Worm (Caenorhabditis elegans) whole organism, late embryonic: ENCODE measurements around the gene nas-24.
A peak's percentile ranks its signal among the peaks of the same experiment; 100 is the strongest.

Source experiments
- C08G9.2 ChIP-seq: sonication (generic microtip); optimal IDR thresholded peaks from 2 replicates; lab custom pipeline; 2016; ENCODE audit warnings: mild to moderate bottlenecking, missing genetic modification characterization, moderate library complexity, missing compliant biosample characterization
- C38D4.7 ChIP-seq: fragments of 200-800 bp; sonication (Bioruptor generic); optimal IDR thresholded peaks from 2 replicates; lab custom pipeline; 2018; ENCODE audit warnings: mild to moderate bottlenecking, missing genetic modification characterization, moderate library complexity, missing compliant biosample characterization
- F13H6.1 ChIP-seq: sonication (generic microtip); optimal IDR thresholded peaks from 2 replicates; lab custom pipeline; 2016; ENCODE audit warnings: missing genetic modification characterization, missing compliant biosample characterization
- K02D7.2 ChIP-seq: sonication (generic microtip); optimal IDR thresholded peaks from 2 replicates; lab custom pipeline; 2017; ENCODE audit warnings: mild to moderate bottlenecking, missing genetic modification characterization, missing compliant biosample characterization
- K09A11.1 ChIP-seq: sonication (generic microtip); optimal IDR thresholded peaks from 2 replicates; lab custom pipeline; 2017; ENCODE audit warnings: antibody characterized with exemption, mild to moderate bottlenecking, missing genetic modification characterization, missing compliant biosample characterization; ENCODE audit not compliant: insufficient read depth
- ahr-1 ChIP-seq: sonication (generic microtip); optimal IDR thresholded peaks from 2 replicates; lab custom pipeline; 2016; ENCODE audit warnings: missing genetic modification characterization, missing compliant biosample characterization
- ama-1 ChIP-seq: fragments of 150-350 bp; optimal IDR thresholded peaks from 2 replicates; lab custom pipeline; 2014
- ceh-18 ChIP-seq: sonication (generic microtip); optimal IDR thresholded peaks from 2 replicates; lab custom pipeline; 2016; ENCODE audit warnings: missing genetic modification characterization, missing compliant biosample characterization
- ceh-24 ChIP-seq: sonication (generic microtip); optimal IDR thresholded peaks from 2 replicates; lab custom pipeline; 2016; ENCODE audit warnings: mild to moderate bottlenecking, missing genetic modification characterization, missing compliant biosample characterization
- ceh-34 ChIP-seq: sonication (generic microtip); optimal IDR thresholded peaks from 2 replicates; lab custom pipeline; 2016; ENCODE audit warnings: mild to moderate bottlenecking, missing genetic modification characterization, missing compliant biosample characterization
- ceh-45 ChIP-seq: fragments of 200-800 bp; sonication (Bioruptor generic); IDR thresholded peaks from 2 replicates; pipeline ENCODE4 v1.3.6; 2022; ENCODE audit warnings: missing genetic modification reagents, missing genetic modification characterization, missing compliant biosample characterization
- ceh-48 ChIP-seq: sonication (generic microtip); optimal IDR thresholded peaks from 2 replicates; lab custom pipeline; 2016; ENCODE audit warnings: missing genetic modification characterization, inconsistent platforms, missing compliant biosample characterization
- ceh-6 ChIP-seq: fragments of 200-800 bp; sonication (Bioruptor generic); optimal IDR thresholded peaks from 2 replicates; lab custom pipeline; 2018; ENCODE audit warnings: mild to moderate bottlenecking, missing genetic modification characterization, missing compliant biosample characterization
- ceh-9 ChIP-seq: sonication (generic microtip); optimal IDR thresholded peaks from 2 replicates; lab custom pipeline; 2016; ENCODE audit warnings: mild to moderate bottlenecking, missing genetic modification characterization, inconsistent platforms, missing compliant biosample characterization
- dve-1 ChIP-seq: sonication (generic microtip); optimal IDR thresholded peaks from 2 replicates; lab custom pipeline; 2017; ENCODE audit warnings: antibody characterized with exemption, mild to moderate bottlenecking, missing genetic modification characterization, missing compliant biosample characterization
- elt-4 ChIP-seq: sonication (generic microtip); optimal IDR thresholded peaks from 2 replicates; lab custom pipeline; 2016; ENCODE audit warnings: missing genetic modification characterization, missing compliant biosample characterization
- fax-1 ChIP-seq: sonication (generic microtip); optimal IDR thresholded peaks from 2 replicates; lab custom pipeline; 2016; ENCODE audit warnings: missing genotype, missing genetic modification characterization, missing compliant biosample characterization
- fkh-10 ChIP-seq: fragments of 150-350 bp; optimal IDR thresholded peaks from 2 replicates; lab custom pipeline; 2014; ENCODE audit warnings: missing biosample characterization, missing genetic modification reagents, missing genetic modification characterization
- hlh-13 ChIP-seq: fragments of 200-800 bp; sonication (Bioruptor generic); optimal IDR thresholded peaks from 2 replicates; lab custom pipeline; 2018; ENCODE audit warnings: mild to moderate bottlenecking, missing genetic modification characterization, missing compliant biosample characterization
- hlh-15 ChIP-seq: sonication (generic microtip); optimal IDR thresholded peaks from 2 replicates; lab custom pipeline; 2016; ENCODE audit warnings: missing genetic modification characterization, missing compliant biosample characterization
- hlh-30 ChIP-seq: sonication (generic microtip); optimal IDR thresholded peaks from 2 replicates; lab custom pipeline; 2017; ENCODE audit warnings: antibody characterized with exemption, missing genetic modification characterization, missing compliant biosample characterization; ENCODE audit not compliant: insufficient read depth
- hlh-6 ChIP-seq: sonication (generic microtip); optimal IDR thresholded peaks from 2 replicates; lab custom pipeline; 2016; ENCODE audit warnings: missing genotype, missing genetic modification characterization, missing compliant biosample characterization
- hlh-8 ChIP-seq: sonication (generic microtip); optimal IDR thresholded peaks from 2 replicates; lab custom pipeline; 2016; ENCODE audit warnings: missing genotype, missing genetic modification characterization, missing compliant biosample characterization
- lim-6 ChIP-seq: sonication (generic microtip); optimal IDR thresholded peaks from 2 replicates; lab custom pipeline; 2016; ENCODE audit warnings: missing genetic modification characterization, missing compliant biosample characterization
- lin-11 ChIP-seq: fragments of 200-800 bp; sonication (Bioruptor generic); optimal IDR thresholded peaks from 2 replicates; lab custom pipeline; 2018; ENCODE audit warnings: mild to moderate bottlenecking, missing genetic modification characterization, missing compliant biosample characterization
- madf-2 ChIP-seq: sonication (generic microtip); optimal IDR thresholded peaks from 2 replicates; lab custom pipeline; 2017; ENCODE audit warnings: missing genetic modification characterization, missing compliant biosample characterization
- nfya-1 ChIP-seq: sonication (generic microtip); optimal IDR thresholded peaks from 2 replicates; lab custom pipeline; 2017; ENCODE audit warnings: missing genetic modification characterization, mild to moderate bottlenecking, missing compliant biosample characterization, antibody characterized with exemption, moderate library complexity
- pat-9 ChIP-seq: fragments of 200-800 bp; sonication (Bioruptor generic); optimal IDR thresholded peaks from 2 replicates; lab custom pipeline; 2018; ENCODE audit warnings: mild to moderate bottlenecking, missing genetic modification characterization, moderate library complexity, missing compliant biosample characterization
- pax-1 ChIP-seq: fragments of 150-350 bp; optimal IDR thresholded peaks from 2 replicates; lab custom pipeline; 2014; ENCODE audit warnings: missing biosample characterization, missing genetic modification characterization
- pha-2 ChIP-seq: sonication (generic microtip); optimal IDR thresholded peaks from 2 replicates; lab custom pipeline; 2017; ENCODE audit warnings: mild to moderate bottlenecking, missing genetic modification characterization, missing compliant biosample characterization
- pqm-1 ChIP-seq: sonication (generic microtip); optimal IDR thresholded peaks from 2 replicates; lab custom pipeline; 2016; ENCODE audit warnings: missing genetic modification characterization, missing compliant biosample characterization
- ref-2 ChIP-seq: sonication (generic microtip); optimal IDR thresholded peaks from 2 replicates; lab custom pipeline; 2016; ENCODE audit warnings: missing genetic modification characterization, missing compliant biosample characterization
- sdc-2 ChIP-seq: sonication (generic microtip); optimal IDR thresholded peaks from 2 replicates; lab custom pipeline; 2016; ENCODE audit warnings: missing genotype, missing genetic modification characterization, missing compliant biosample characterization
- syd-9 ChIP-seq: sonication (generic microtip); optimal IDR thresholded peaks from 2 replicates; lab custom pipeline; 2016; ENCODE audit warnings: mild to moderate bottlenecking, missing genetic modification characterization, moderate library complexity, missing compliant biosample characterization
- tbx-7 ChIP-seq: sonication (generic microtip); optimal IDR thresholded peaks from 2 replicates; lab custom pipeline; 2016; ENCODE audit warnings: missing genotype, missing genetic modification characterization, missing compliant biosample characterization
- ttx-3 ChIP-seq: sonication (generic microtip); optimal IDR thresholded peaks from 2 replicates; lab custom pipeline; 2016; ENCODE audit warnings: missing genetic modification reagents, missing genetic modification characterization, missing compliant biosample characterization
- unc-3 ChIP-seq, 2 experiments: fragments of 200-800 bp in 1 of 2; sonication (Bioruptor generic) in 1 of 2; sonication (generic microtip) in 1 of 2; conservative IDR thresholded peaks in 1 of 2; optimal IDR thresholded peaks in 1 of 2; 2 replicates each; pipeline versions ENCODE4 v1.3.6 to Lab custom; 2016 to 2022; ENCODE audit warnings: missing compliant biosample characterization in 2 of 2, missing genetic modification characterization in 2 of 2, missing genetic modification reagents in 1 of 2
- unc-55 ChIP-seq: sonication (generic microtip); optimal IDR thresholded peaks from 2 replicates; lab custom pipeline; 2017; ENCODE audit warnings: missing biosample characterization, missing genetic modification reagents, missing genetic modification characterization
- unc-86 ChIP-seq: sonication (generic microtip); optimal IDR thresholded peaks from 2 replicates; lab custom pipeline; 2016; ENCODE audit warnings: missing genetic modification characterization, missing compliant biosample characterization

The nas-24 gene

DNA sequence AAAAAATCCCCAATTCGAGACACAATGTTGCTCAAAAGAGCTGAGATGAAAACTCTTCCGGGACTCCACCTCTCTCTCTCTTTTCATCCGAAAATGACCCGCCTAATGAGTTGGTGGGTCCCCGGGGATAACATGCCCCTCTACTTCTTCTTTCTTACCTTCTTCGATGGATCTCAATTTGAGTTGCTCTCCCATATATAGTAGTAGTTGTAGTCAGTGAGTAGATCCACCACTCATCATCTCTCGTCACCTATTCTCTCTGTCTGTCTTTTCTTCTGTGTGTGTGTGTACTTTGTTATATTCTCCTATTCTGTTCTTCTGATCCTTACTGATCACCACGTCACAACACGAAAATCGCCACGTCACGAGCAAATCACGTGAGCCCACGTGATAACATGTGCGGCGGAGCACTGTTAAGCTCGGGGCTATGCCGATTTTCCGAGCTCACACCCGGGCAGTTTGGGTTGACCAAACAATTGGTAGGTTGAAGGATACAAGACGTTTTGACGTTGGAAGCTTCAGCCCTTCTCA is 27.1 kb downstream of the nas-24 start, which contains the start of gene twk-32:
Gene twk-32, plus strand, starts transcription at position 396 of the 531 bp plus-strand sequence.
- TF ChIP-seq ref-2 (tag; lab: Kevin White, UChicago) (no peak), hlh-30 (tag; lab: Kevin White, UChicago) (peak; percentile 19)
- TF ChIP-seq, all 69 proteins: peak for 1

DNA sequence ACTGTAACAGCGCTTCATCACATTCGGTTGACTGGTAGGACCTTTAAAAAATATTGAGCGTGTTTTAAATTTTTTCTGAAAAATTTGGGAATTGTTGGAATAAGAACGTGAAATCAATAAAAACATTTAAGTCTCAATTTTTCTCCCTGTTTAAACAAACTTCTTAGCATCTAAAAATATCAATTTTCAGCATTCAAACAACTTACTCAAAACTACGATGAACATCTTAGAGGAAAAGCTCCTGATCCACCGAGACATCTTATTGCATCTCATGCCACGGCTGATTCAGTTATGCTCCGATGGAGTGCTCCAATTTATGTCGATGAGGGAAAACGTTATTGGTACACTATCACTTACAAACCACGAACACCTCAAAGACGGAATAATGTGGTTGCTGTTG is 30.0 kb downstream of the nas-24 start:
- TF ChIP-seq lim-6 (tag; lab: Kevin White, UChicago) (no peak), ttx-3 (no peak), elt-4 (tag; lab: Kevin White, UChicago) (no peak), sdc-2 (no peak), ceh-6 (GFP tag; lab: Kevin White, UChicago) (no peak), fax-1 (tag; lab: Kevin White, UChicago) (no peak), nfya-1 (tag; lab: Kevin White, UChicago) (no peak), unc-86 (tag; lab: Kevin White, UChicago) (no peak), ahr-1 (tag; lab: Kevin White, UChicago) (no peak), F13H6.1 (tag; lab: Kevin White, UChicago) (no peak), tbx-7 (tag; lab: Kevin White, UChicago) (no peak), hlh-6 (tag; lab: Kevin White, UChicago) (no peak), pat-9 (tag; lab: Kevin White, UChicago) (no peak), C38D4.7 (GFP tag; lab: Kevin White, UChicago) (no peak), C08G9.2 (tag; lab: Kevin White, UChicago) (no peak), K09A11.1 (no peak), ceh-24 (tag; lab: Kevin White, UChicago) (no peak)
- TF ChIP-seq, all 69 proteins: peak for 0

ce11 chrV:13803902-13804301 is 34.7 kb downstream of the nas-24 start, which contains the start of gene swan-2:
Gene swan-2, minus strand, starts transcription at chrV:13804281.
- TF ChIP-seq ama-1 (lab: Kevin White, UChicago) = no peak
- no peak for TF ChIP-seq C38D4.7 (GFP tag; lab: Kevin White, UChicago)
- TF ChIP-seq ahr-1 (tag; lab: Kevin White, UChicago) = no peak
- TF ChIP-seq ceh-48 = no peak
- no peak for TF ChIP-seq hlh-8
- TF ChIP-seq ceh-6 (GFP tag; lab: Kevin White, UChicago) = no peak
- TF ChIP-seq tbx-7 (tag; lab: Kevin White, UChicago) = no peak
- no peak for TF ChIP-seq ceh-34
- TF ChIP-seq unc-3 (GFP tag; conservative IDR thresholded peaks at IDR 0.05; lab: Robert Waterston, UW) = no peak
- no peak for TF ChIP-seq unc-3 (tag; optimal IDR thresholded peaks at IDR 0.05; lab: Kevin White, UChicago)
- TF ChIP-seq nfya-1 (tag; lab: Kevin White, UChicago) = no peak
- TF ChIP-seq unc-55 (GFP tag; lab: Kevin White, UChicago) = no peak
- no peak for TF ChIP-seq K09A11.1
- TF ChIP-seq lin-11 (tag; lab: Kevin White, UChicago) = no peak
- no peak for TF ChIP-seq ceh-24 (tag; lab: Kevin White, UChicago)
- TF ChIP-seq fkh-10 (GFP tag; lab: Kevin White, UChicago) = no peak
- no peak for TF ChIP-seq syd-9
- TF ChIP-seq pax-1 = no peak
- TF ChIP-seq lim-6 (tag; lab: Kevin White, UChicago) = no peak

ce11 chrV:13807232-13807631 is 38.0 kb downstream of the nas-24 start, which contains the start of gene swan-1:
Gene swan-1, minus strand, starts transcription at chrV:13807237.
- TF ChIP-seq madf-2 (tag; lab: Kevin White, UChicago) (no peak), hlh-15 (tag; lab: Kevin White, UChicago) (no peak), pqm-1 (tag; lab: Kevin White, UChicago) (no peak), dve-1 (tag; lab: Kevin White, UChicago) (no peak), K02D7.2 (tag; lab: Kevin White, UChicago) (no peak), ceh-45 (GFP tag; lab: Robert Waterston, UW) (no peak), lin-11 (tag; lab: Kevin White, UChicago) (no peak), ceh-6 (GFP tag; lab: Kevin White, UChicago) (no peak), pha-2 (tag; lab: Kevin White, UChicago) (no peak), ceh-9 (tag; lab: Kevin White, UChicago) (no peak), ceh-18 (no peak), hlh-13 (GFP tag; lab: Kevin White, UChicago) (no peak)
